Worm (Caenorhabditis elegans) whole organism, L3 larva: ENCODE measurements around the gene sec-6.

Source experiments
- R02D3.7 ChIP-seq: fragments of 150-350 bp; optimal IDR thresholded peaks from 2 replicates; lab custom pipeline; 2014; ENCODE audit warnings: missing biosample characterization, missing genetic modification characterization
- ZK546.5 ChIP-seq: sonication (generic microtip); optimal IDR thresholded peaks from 2 replicates; lab custom pipeline; 2017; ENCODE audit warnings: missing biosample characterization, missing genetic modification characterization
- ama-1 ChIP-seq: fragments of 150-350 bp; optimal IDR thresholded peaks from 2 replicates; lab custom pipeline; 2018
- ceh-16 ChIP-seq: sonication (generic microtip); optimal IDR thresholded peaks from 2 replicates; lab custom pipeline; 2017; ENCODE audit warnings: missing biosample characterization, missing genetic modification characterization
- ceh-28 ChIP-seq: fragments of 150-350 bp; optimal IDR thresholded peaks from 2 replicates; lab custom pipeline; 2014; ENCODE audit warnings: missing biosample characterization, missing genetic modification reagents, missing genetic modification characterization
- ceh-82 ChIP-seq: fragments of 150-350 bp; optimal IDR thresholded peaks from 2 replicates; lab custom pipeline; 2014; ENCODE audit warnings: missing biosample characterization, missing genetic modification characterization
- ceh-9 ChIP-seq: sonication (generic microtip); optimal IDR thresholded peaks from 2 replicates; lab custom pipeline; 2018; ENCODE audit warnings: missing biosample characterization, missing genetic modification characterization
- daf-12 ChIP-seq: fragments of 150-350 bp; optimal IDR thresholded peaks from 2 replicates; lab custom pipeline; 2014; ENCODE audit warnings: missing biosample characterization, missing genetic modification reagents, missing genetic modification characterization
- egl-27 ChIP-seq: sonication (generic microtip); optimal IDR thresholded peaks from 4 replicates; lab custom pipeline; 2017; ENCODE audit warnings: missing biosample characterization, missing genetic modification reagents, missing genetic modification characterization
- egl-5 ChIP-seq: fragments of 150-350 bp; optimal IDR thresholded peaks from 2 replicates; lab custom pipeline; 2017; ENCODE audit warnings: missing biosample characterization, missing genetic modification reagents, missing genetic modification characterization, inconsistent platforms
- elt-1 ChIP-seq: fragments of 150-350 bp; optimal IDR thresholded peaks from 2 replicates; lab custom pipeline; 2014; ENCODE audit warnings: missing biosample characterization, missing genetic modification characterization
- elt-2 ChIP-seq: sonication (generic microtip); optimal IDR thresholded peaks from 2 replicates; lab custom pipeline; 2016; ENCODE audit warnings: missing genetic modification reagents, mild to moderate bottlenecking, missing genetic modification characterization, missing compliant biosample characterization
- elt-3 ChIP-seq, 3 experiments: fragments of 150-350 bp in 1 of 3; sonication (generic microtip) in 2 of 3; optimal IDR thresholded peaks; 2 replicates in 2 of 3; 4 replicates in 1 of 3; lab custom pipeline; 2014 to 2017; ENCODE audit warnings: missing biosample characterization in 3 of 3, missing genetic modification characterization in 3 of 3
- eor-1 ChIP-seq, 2 experiments: fragments of 150-350 bp; optimal IDR thresholded peaks; 2 replicates each; lab custom pipeline; 2014 to 2018; ENCODE audit warnings: missing biosample characterization in 2 of 2, missing genetic modification characterization in 2 of 2
- fkh-10 ChIP-seq: sonication (generic microtip); optimal IDR thresholded peaks from 2 replicates; lab custom pipeline; 2017; ENCODE audit warnings: missing biosample characterization, missing genetic modification reagents, missing genetic modification characterization
- fkh-2 ChIP-seq: fragments of 150-350 bp; optimal IDR thresholded peaks from 2 replicates; lab custom pipeline; 2014; ENCODE audit warnings: missing biosample characterization, missing genetic modification reagents, missing genetic modification characterization
- hmg-11 ChIP-seq: sonication (generic microtip); optimal IDR thresholded peaks from 2 replicates; lab custom pipeline; 2016; ENCODE audit warnings: missing genetic modification characterization, missing compliant biosample characterization
- lin-15B ChIP-seq: fragments of 150-350 bp; optimal IDR thresholded peaks from 2 replicates; lab custom pipeline; 2014; ENCODE audit warnings: missing biosample characterization, missing genetic modification characterization
- lin-39 ChIP-seq: fragments of 150-350 bp; optimal IDR thresholded peaks from 2 replicates; lab custom pipeline; 2018; ENCODE audit warnings: missing biosample characterization, missing genetic modification reagents, missing genetic modification characterization
- lsy-12 ChIP-seq: sonication (generic microtip); optimal IDR thresholded peaks from 2 replicates; lab custom pipeline; 2016; ENCODE audit warnings: mild to moderate bottlenecking, missing genetic modification characterization, missing compliant biosample characterization
- mml-1 ChIP-seq: fragments of 150-350 bp; sonication (generic microtip); optimal IDR thresholded peaks from 3 replicates; lab custom pipeline; 2014; ENCODE audit warnings: missing biosample characterization, missing genetic modification characterization
- nfya-1 ChIP-seq: sonication (generic microtip); optimal IDR thresholded peaks from 2 replicates; lab custom pipeline; 2017; ENCODE audit warnings: missing genetic modification characterization, mild to moderate bottlenecking, missing compliant biosample characterization, antibody characterized with exemption, moderate library complexity; ENCODE audit not compliant: insufficient read depth
- nhr-11 ChIP-seq: fragments of 150-350 bp; optimal IDR thresholded peaks from 2 replicates; lab custom pipeline; 2014; ENCODE audit warnings: missing biosample characterization, missing genetic modification characterization
- nhr-23 ChIP-seq: fragments of 150-350 bp; optimal IDR thresholded peaks from 2 replicates; lab custom pipeline; 2014; ENCODE audit warnings: missing biosample characterization, missing genetic modification reagents, missing genetic modification characterization
- nhr-237 ChIP-seq: fragments of 150-350 bp; optimal IDR thresholded peaks from 2 replicates; lab custom pipeline; 2014; ENCODE audit warnings: missing biosample characterization, missing genetic modification characterization
- nhr-28 ChIP-seq: fragments of 150-350 bp; optimal IDR thresholded peaks from 2 replicates; lab custom pipeline; 2014; ENCODE audit warnings: missing biosample characterization, missing genetic modification characterization
- nhr-76 ChIP-seq: fragments of 150-350 bp; sonication (generic microtip); optimal IDR thresholded peaks from 5 replicates; lab custom pipeline; 2014; ENCODE audit warnings: missing biosample characterization, missing genetic modification characterization
- nhr-77 ChIP-seq: fragments of 150-350 bp; optimal IDR thresholded peaks from 2 replicates; lab custom pipeline; 2014; ENCODE audit warnings: missing biosample characterization, missing genetic modification characterization
- pha-4 ChIP-seq: fragments of 150-350 bp; optimal IDR thresholded peaks from 2 replicates; lab custom pipeline; 2014; ENCODE audit warnings: missing biosample characterization, missing genetic modification reagents, missing genetic modification characterization
- sea-2 ChIP-seq: fragments of 150-350 bp; sonication (generic microtip); optimal IDR thresholded peaks from 4 replicates; lab custom pipeline; 2014; ENCODE audit warnings: missing biosample characterization, missing genetic modification reagents, missing genetic modification characterization
- skn-1 ChIP-seq: fragments of 150-350 bp; optimal IDR thresholded peaks from 2 replicates; lab custom pipeline; 2014; ENCODE audit warnings: missing biosample characterization, missing genetic modification characterization
- tbx-2 ChIP-seq: sonication (generic microtip); optimal IDR thresholded peaks from 2 replicates; lab custom pipeline; 2016; ENCODE audit warnings: mild to moderate bottlenecking, missing genetic modification characterization, missing compliant biosample characterization
- unc-39 ChIP-seq: sonication (generic microtip); optimal IDR thresholded peaks from 4 replicates; lab custom pipeline; 2017; ENCODE audit warnings: missing biosample characterization, missing genetic modification characterization
- unc-62 ChIP-seq: fragments of 150-350 bp; sonication (generic microtip); optimal IDR thresholded peaks from 4 replicates; lab custom pipeline; 2014; ENCODE audit warnings: missing biosample characterization, missing genetic modification reagents, missing genetic modification characterization
- ztf-11 ChIP-seq: fragments of 150-350 bp; optimal IDR thresholded peaks from 2 replicates; lab custom pipeline; 2014; ENCODE audit warnings: missing biosample characterization, missing genetic modification characterization
- ztf-4 ChIP-seq: fragments of 150-350 bp; optimal IDR thresholded peaks from 2 replicates; lab custom pipeline; 2014; ENCODE audit warnings: missing biosample characterization, missing genetic modification characterization

Gene sec-6

DNA sequence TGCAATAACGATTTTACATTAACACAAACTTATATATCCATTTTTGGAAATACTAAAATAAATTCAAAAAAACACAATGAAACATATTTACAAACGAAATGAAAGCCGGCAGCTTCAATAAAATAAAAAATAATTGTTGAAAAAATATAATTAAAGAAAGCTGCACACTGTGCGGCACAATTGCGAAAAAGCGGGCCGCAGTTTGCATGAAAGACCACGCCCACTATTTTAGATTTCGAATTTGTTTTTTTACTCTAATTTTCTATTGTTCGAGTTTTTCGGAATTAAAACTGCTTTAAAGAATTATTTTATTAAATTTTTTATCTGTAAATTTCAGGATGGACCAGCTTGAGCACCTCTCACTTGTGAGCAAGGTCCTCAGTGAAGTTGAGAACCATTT lies 39.8 kb downstream of the sec-6 start, which contains the start of gene mog-5:
mog-5 (plus strand) TSS at position 338 of the 400 bp plus-strand sequence.
- TF ChIP-seq egl-5 (tag; lab: Kevin White, UChicago): no peak
- peak; percentile 30 for TF ChIP-seq hmg-11 (tag; lab: Kevin White, UChicago)
- peak; percentile 50 for TF ChIP-seq pha-4 (tag; lab: Kevin White, UChicago)
- no peak for TF ChIP-seq elt-3 (tag; optimal IDR thresholded peaks at IDR 0.05; lab: Kevin White, UChicago)
- TF ChIP-seq ceh-82 (tag; lab: Kevin White, UChicago): no peak
- no peak for TF ChIP-seq egl-27
- TF ChIP-seq elt-2 (tag; lab: Kevin White, UChicago): peak; percentile 40

DNA sequence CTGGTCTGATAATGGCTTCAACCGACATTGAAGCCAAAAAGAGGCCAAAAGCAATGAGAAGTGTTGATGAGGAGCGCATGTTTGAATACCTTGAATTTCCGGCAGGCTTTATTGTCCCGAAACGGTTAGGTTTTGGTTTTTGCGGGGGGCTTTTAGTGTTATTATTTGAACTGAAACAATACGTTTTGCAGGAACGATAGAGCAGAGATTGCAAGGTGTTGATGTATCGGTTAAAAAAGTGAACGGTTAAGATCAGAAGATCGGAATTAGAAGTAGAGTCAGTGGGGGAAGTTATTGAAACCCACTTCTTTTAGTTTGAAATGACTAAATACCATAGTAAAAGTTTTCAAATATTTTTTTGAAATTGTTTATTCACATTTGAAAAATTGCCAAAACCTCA lies 48.2 kb downstream of the sec-6 start, which contains the start of gene clec-141:
clec-141 (minus strand) TSS at position 101 of the 400 bp plus-strand sequence.
- no peak for TF ChIP-seq daf-12
- no peak for TF ChIP-seq pha-4 (tag; lab: Kevin White, UChicago)
- TF ChIP-seq lin-39 (tag; lab: Kevin White, UChicago): no peak
- no peak for TF ChIP-seq fkh-10 (GFP tag; lab: Kevin White, UChicago)
- no peak for TF ChIP-seq ztf-11 (tag; lab: Kevin White, UChicago)
- no peak for TF ChIP-seq egl-27

DNA sequence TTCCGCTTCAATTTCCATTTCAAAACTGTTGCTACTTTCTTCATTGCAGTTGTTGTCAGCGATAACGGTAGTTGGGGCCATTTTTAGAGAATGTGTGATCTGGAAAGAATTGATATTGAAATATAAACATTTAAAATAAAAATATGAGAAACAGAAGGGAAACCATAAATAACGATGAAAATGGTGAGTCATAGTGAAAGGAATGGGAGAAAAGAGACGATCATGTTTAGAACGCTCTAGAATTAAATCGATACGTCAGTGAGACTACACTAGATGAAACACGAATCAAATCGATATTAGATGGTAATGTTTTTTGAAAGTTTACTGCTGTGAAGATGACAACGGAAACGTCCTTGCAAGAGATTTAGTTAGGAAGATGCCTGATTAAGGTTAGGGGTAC lies 49.6 kb downstream of the sec-6 start, which contains the start of the genes EEED8.12 and EEED8.4:
EEED8.12 (minus strand) TSS at position 101 of the 400 bp plus-strand sequence.
EEED8.4 (plus strand) TSS at position 396 of the 400 bp plus-strand sequence.
- TF ChIP-seq nhr-23 (tag; lab: Kevin White, UChicago): no peak
- TF ChIP-seq nhr-76 (tag; lab: Kevin White, UChicago): no peak
- no peak for TF ChIP-seq nhr-11
- TF ChIP-seq skn-1 (tag; lab: Kevin White, UChicago): no peak
- TF ChIP-seq ztf-11 (tag; lab: Kevin White, UChicago): no peak
- TF ChIP-seq sea-2 (GFP tag; lab: Kevin White, UChicago): no peak
- TF ChIP-seq ZK546.5 (tag; lab: Kevin White, UChicago): no peak
- no peak for TF ChIP-seq ztf-4 (tag; lab: Kevin White, UChicago)
- TF ChIP-seq nfya-1 (tag; lab: Kevin White, UChicago): no peak
- no peak for TF ChIP-seq ceh-9
- TF ChIP-seq unc-39 (tag; lab: Kevin White, UChicago): no peak
- no peak for TF ChIP-seq nhr-77 (tag; lab: Kevin White, UChicago)
- no peak for TF ChIP-seq ceh-28 (tag; lab: Kevin White, UChicago)

DNA sequence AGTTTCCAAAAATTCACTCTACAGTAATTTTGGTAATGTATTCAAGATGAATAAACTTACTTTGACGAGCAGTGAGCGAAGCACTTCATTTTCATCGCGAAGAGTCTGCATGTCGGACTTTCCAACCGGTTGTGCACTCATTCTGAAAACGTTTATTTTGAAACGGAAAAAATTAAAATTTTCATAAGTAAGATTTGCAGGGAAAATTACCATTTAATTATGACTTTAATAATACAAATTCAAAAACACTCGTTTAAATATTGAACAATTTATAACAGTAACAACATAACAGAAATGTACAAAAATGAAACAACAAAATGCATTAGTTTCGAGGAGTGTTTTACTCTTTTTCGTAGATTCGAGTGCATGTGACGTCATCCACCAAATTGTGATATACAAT lies 53.1 kb downstream of the sec-6 start, which contains the start of the genes EEED8.13 and EEED8.18:
EEED8.13 (minus strand) TSS at position 101 of the 400 bp plus-strand sequence.
EEED8.18 (minus strand) TSS at position 144 of the 400 bp plus-strand sequence.
- TF ChIP-seq hmg-11 (tag; lab: Kevin White, UChicago) (no peak), lin-15B (tag; lab: Kevin White, UChicago) (no peak), daf-12 (no peak), ceh-28 (tag; lab: Kevin White, UChicago) (no peak), tbx-2 (tag; lab: Kevin White, UChicago) (no peak), nhr-23 (tag; lab: Kevin White, UChicago) (no peak), nhr-28 (no peak)
- TF ChIP-seq, all 47 proteins: peak for 0

DNA sequence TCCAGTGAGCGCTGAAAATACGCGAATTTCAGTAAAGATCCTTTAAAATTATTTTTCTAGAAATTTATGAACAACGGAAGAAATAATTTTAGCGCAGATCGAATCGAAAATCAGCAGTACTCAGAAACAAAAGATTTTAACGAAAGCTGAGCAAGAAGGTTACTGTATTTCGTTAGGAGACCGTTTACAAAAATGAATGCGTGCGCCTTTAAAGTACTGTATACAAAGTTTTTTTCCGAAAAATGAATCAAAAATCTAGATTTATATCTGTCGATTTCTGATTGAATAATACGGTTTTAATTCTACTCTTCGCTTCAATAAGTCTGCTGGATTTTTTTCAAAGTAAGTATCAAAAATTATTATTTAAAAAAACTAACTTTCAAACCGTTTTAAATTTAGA lies 54.7 kb downstream of the sec-6 start, which contains the start of the genes EEED8.14 and EEED8.3:
EEED8.14 (minus strand) TSS at position 13 of the 400 bp plus-strand sequence.
EEED8.3 (plus strand) TSS at position 237 of the 400 bp plus-strand sequence.
- TF ChIP-seq hmg-11 (tag; lab: Kevin White, UChicago): no peak
- no peak for TF ChIP-seq ceh-28 (tag; lab: Kevin White, UChicago)
- no peak for TF ChIP-seq fkh-2 (tag; lab: Kevin White, UChicago)
- no peak for TF ChIP-seq eor-1 (tag; optimal IDR thresholded peaks at IDR 0.05; lab: Kevin White, UChicago)
- no peak for TF ChIP-seq nfya-1 (tag; lab: Kevin White, UChicago)
- TF ChIP-seq elt-1 (tag; lab: Kevin White, UChicago): no peak
- no peak for TF ChIP-seq unc-62
- no peak for TF ChIP-seq nhr-237
- TF ChIP-seq ceh-9: no peak
- no peak for TF ChIP-seq nhr-77 (tag; lab: Kevin White, UChicago)
- no peak for TF ChIP-seq lsy-12
- TF ChIP-seq ceh-82 (tag; lab: Kevin White, UChicago): no peak
- no peak for TF ChIP-seq ama-1 (lab: Kevin White, UChicago)
- TF ChIP-seq elt-2 (tag; lab: Kevin White, UChicago): no peak
- no peak for TF ChIP-seq R02D3.7
- no peak for TF ChIP-seq sea-2 (GFP tag; lab: Kevin White, UChicago)
- no peak for TF ChIP-seq ceh-16 (tag; lab: Kevin White, UChicago)
- TF ChIP-seq mml-1 (tag; lab: Kevin White, UChicago): no peak
- TF ChIP-seq daf-12: no peak
- no peak for TF ChIP-seq skn-1 (tag; lab: Kevin White, UChicago)
